Fruit fly (Drosophila melanogaster) whole organism, prepupa: ENCODE data around the gene CG7564.

Experiments
- Blimp-1 ChIP-seq: fragments of 200-800 bp; sonication (Bioruptor generic); optimal IDR thresholded peaks from 3 replicates; lab custom pipeline; 2017; ENCODE audit warnings: missing biosample characterization, missing genetic modification characterization, mild to moderate bottlenecking, moderate library complexity, missing genetic modification reagents
- CG10669 ChIP-seq: fragments of 200-800 bp; sonication (Bioruptor generic); optimal IDR thresholded peaks from 3 replicates; lab custom pipeline; 2018; ENCODE audit warnings: missing biosample characterization, mild to moderate bottlenecking, missing genetic modification characterization, moderate library complexity
- CG11762 ChIP-seq: fragments of 200-800 bp; sonication (Bioruptor generic); optimal IDR thresholded peaks from 3 replicates; lab custom pipeline; 2016; ENCODE audit warnings: missing biosample characterization, missing genetic modification characterization; ENCODE audit not compliant: insufficient read depth
- CG11902 ChIP-seq: fragments of 200-800 bp; sonication (Bioruptor generic); optimal IDR thresholded peaks from 3 replicates; lab custom pipeline; 2016; ENCODE audit warnings: missing biosample characterization, missing genetic modification characterization
- CG15336 ChIP-seq: fragments of 200-800 bp; sonication (Bioruptor generic); IDR thresholded peaks from 2 replicates; pipeline ENCODE4 v1.3.6; 2022; ENCODE audit warnings: missing biosample characterization, missing genetic modification characterization
- CG1621 ChIP-seq: fragments of 200-800 bp; sonication (Bioruptor generic); optimal IDR thresholded peaks from 3 replicates; lab custom pipeline; 2018; ENCODE audit warnings: missing biosample characterization, mild to moderate bottlenecking, missing genetic modification characterization
- CG16779 ChIP-seq: fragments of 200-800 bp; sonication (Bioruptor generic); optimal IDR thresholded peaks from 3 replicates; lab custom pipeline; 2017; ENCODE audit warnings: missing biosample characterization, mild to moderate bottlenecking, missing genetic modification characterization
- CG3032 ChIP-seq: fragments of 200-800 bp; optimal IDR thresholded peaks from 2 replicates; lab custom pipeline; 2019; ENCODE audit warnings: missing biosample characterization, mild to moderate bottlenecking, missing genetic modification characterization, moderate library complexity
- CG31627 ChIP-seq: fragments of 200-800 bp; sonication (Bioruptor generic); optimal IDR thresholded peaks from 3 replicates; lab custom pipeline; 2016; ENCODE audit warnings: missing biosample characterization, missing genetic modification characterization
- CG32006 ChIP-seq: fragments of 200-800 bp; sonication (Bioruptor generic); optimal IDR thresholded peaks from 3 replicates; lab custom pipeline; 2017; ENCODE audit warnings: missing biosample characterization, mild to moderate bottlenecking, missing genetic modification characterization
- CG34406 ChIP-seq: fragments of 200-800 bp; sonication (Bioruptor generic); optimal IDR thresholded peaks from 3 replicates; lab custom pipeline; 2016; ENCODE audit warnings: missing biosample characterization, missing genetic modification characterization
- CG3919 ChIP-seq: fragments of 200-800 bp; sonication (Bioruptor generic); optimal IDR thresholded peaks from 3 replicates; lab custom pipeline; 2016; ENCODE audit warnings: missing biosample characterization, missing genetic modification characterization
- CG4318 ChIP-seq: fragments of 200-800 bp; sonication (Bioruptor generic); optimal IDR thresholded peaks from 3 replicates; lab custom pipeline; 2017; ENCODE audit warnings: missing biosample characterization, mild to moderate bottlenecking, missing genetic modification characterization
- CG6163 ChIP-seq: fragments of 200-800 bp; sonication (Bioruptor generic); IDR thresholded peaks from 3 replicates; pipeline ENCODE4 v1.3.6; 2022; ENCODE audit warnings: missing biosample characterization, missing genetic modification characterization
- CG6276 ChIP-seq: fragments of 200-800 bp; sonication (Bioruptor generic); optimal IDR thresholded peaks from 2 replicates; lab custom pipeline; 2017; ENCODE audit warnings: missing biosample characterization, mild to moderate bottlenecking, missing genetic modification characterization
- CG6792 ChIP-seq: fragments of 200-800 bp; sonication (Bioruptor generic); optimal IDR thresholded peaks from 3 replicates; lab custom pipeline; 2016; ENCODE audit warnings: missing biosample characterization, missing genetic modification characterization
- CG6808 ChIP-seq: fragments of 200-800 bp; sonication (Bioruptor generic); optimal IDR thresholded peaks from 3 replicates; lab custom pipeline; 2017; ENCODE audit warnings: missing biosample characterization, missing genetic modification characterization, mild to moderate bottlenecking, moderate library complexity, missing genetic modification reagents
- CG6854 ChIP-seq: fragments of 200-800 bp; sonication (Bioruptor generic); optimal IDR thresholded peaks from 2 replicates; lab custom pipeline; 2017; ENCODE audit warnings: missing biosample characterization, mild to moderate bottlenecking, missing genetic modification characterization
- CG7368 ChIP-seq: fragments of 200-800 bp; sonication (Bioruptor generic); optimal IDR thresholded peaks from 3 replicates; lab custom pipeline; 2016; ENCODE audit warnings: missing biosample characterization, missing genetic modification characterization
- CG8119 ChIP-seq: fragments of 200-800 bp; sonication (Bioruptor generic); IDR thresholded peaks from 3 replicates; pipeline ENCODE4 v1.3.6; 2022; ENCODE audit warnings: missing biosample characterization, missing genetic modification characterization
- CG8319 ChIP-seq: fragments of 200-800 bp; sonication (Bioruptor generic); optimal IDR thresholded peaks from 3 replicates; lab custom pipeline; 2016; ENCODE audit warnings: missing biosample characterization, missing genetic modification characterization
- CG9139 ChIP-seq: fragments of 200-800 bp; sonication (Bioruptor generic); optimal IDR thresholded peaks from 3 replicates; lab custom pipeline; 2017; ENCODE audit warnings: missing biosample characterization, mild to moderate bottlenecking, missing genetic modification characterization
- Eip75B ChIP-seq: fragments of 200-800 bp; sonication (Bioruptor generic); optimal IDR thresholded peaks from 3 replicates; lab custom pipeline; 2016; ENCODE audit warnings: missing biosample characterization, missing genetic modification characterization
- Eip78C ChIP-seq: fragments of 200-800 bp; sonication (Bioruptor generic); peaks from one replicate; lab custom pipeline; 2016; ENCODE audit warnings: missing biosample characterization, missing genetic modification characterization
- Ets21C ChIP-seq: fragments of 200-800 bp; sonication (Bioruptor generic); optimal IDR thresholded peaks from 3 replicates; lab custom pipeline; 2016; ENCODE audit warnings: missing biosample characterization, missing genetic modification characterization
- Ets96B ChIP-seq: fragments of 200-800 bp; optimal IDR thresholded peaks from 2 replicates; lab custom pipeline; 2019; ENCODE audit warnings: missing biosample characterization, mild to moderate bottlenecking, missing genetic modification characterization, moderate library complexity
- Gug ChIP-seq: fragments of 200-800 bp; sonication (Bioruptor generic); IDR thresholded peaks from 2 replicates; pipeline ENCODE4 v1.3.6; 2022; ENCODE audit warnings: missing biosample characterization, missing genetic modification characterization
- Hr38 ChIP-seq: sonication (Bioruptor generic); optimal IDR thresholded peaks from 2 replicates; lab custom pipeline; 2016; ENCODE audit warnings: missing biosample characterization, missing genetic modification characterization
- Hr4 ChIP-seq: fragments of 200-800 bp; sonication (Bioruptor generic); optimal IDR thresholded peaks from 3 replicates; lab custom pipeline; 2016; ENCODE audit warnings: missing biosample characterization, missing genetic modification characterization
- Lpt ChIP-seq: fragments of 200-800 bp; sonication (Bioruptor generic); optimal IDR thresholded peaks from 3 replicates; lab custom pipeline; 2016; ENCODE audit warnings: missing biosample characterization, missing genetic modification characterization
- Met ChIP-seq: fragments of 200-800 bp; sonication (Bioruptor generic); optimal IDR thresholded peaks from 3 replicates; lab custom pipeline; 2016; ENCODE audit warnings: missing biosample characterization, missing genetic modification characterization
- OdsH ChIP-seq: fragments of 200-800 bp; sonication (Bioruptor generic); optimal IDR thresholded peaks from 3 replicates; lab custom pipeline; 2016; ENCODE audit warnings: missing biosample characterization, missing genetic modification characterization
- Smox ChIP-seq: fragments of 200-800 bp; sonication (Bioruptor generic); optimal IDR thresholded peaks from 3 replicates; lab custom pipeline; 2016; ENCODE audit warnings: missing biosample characterization, missing genetic modification characterization
- Sox14 ChIP-seq: fragments of 200-800 bp; sonication (Bioruptor generic); optimal IDR thresholded peaks from 3 replicates; lab custom pipeline; 2016; ENCODE audit warnings: missing biosample characterization, missing genetic modification characterization
- Sox15 ChIP-seq: fragments of 200-800 bp; sonication (Bioruptor generic); optimal IDR thresholded peaks from 3 replicates; lab custom pipeline; 2016; ENCODE audit warnings: missing biosample characterization, missing genetic modification characterization
- achi ChIP-seq: fragments of 200-800 bp; sonication (Bioruptor generic); optimal IDR thresholded peaks from 3 replicates; lab custom pipeline; 2016; ENCODE audit warnings: missing biosample characterization, missing genetic modification characterization
- cyc ChIP-seq: fragments of 200-800 bp; sonication (Bioruptor generic); optimal IDR thresholded peaks from 3 replicates; lab custom pipeline; 2016; ENCODE audit warnings: missing biosample characterization, missing genetic modification characterization
- dsx ChIP-seq: fragments of 200-800 bp; optimal IDR thresholded peaks from 3 replicates; lab custom pipeline; 2019; ENCODE audit warnings: missing biosample characterization, mild to moderate bottlenecking, missing genetic modification characterization, moderate library complexity; ENCODE audit not compliant: poor library complexity, severe bottlenecking
- eg ChIP-seq: fragments of 200-800 bp; sonication (Bioruptor generic); IDR thresholded peaks from 3 replicates; pipeline ENCODE4 v1.3.6; 2022; ENCODE audit warnings: missing biosample characterization, missing genetic modification characterization
- esn ChIP-seq: fragments of 200-800 bp; sonication (Bioruptor generic); optimal IDR thresholded peaks from 2 replicates; lab custom pipeline; 2016; ENCODE audit warnings: missing biosample characterization, mild to moderate bottlenecking, missing genetic modification characterization, moderate library complexity
- fd59A ChIP-seq: fragments of 200-800 bp; sonication (Bioruptor generic); optimal IDR thresholded peaks from 2 replicates; lab custom pipeline; 2017; ENCODE audit warnings: missing biosample characterization, mild to moderate bottlenecking, missing genetic modification characterization, missing genetic modification reagents
- fd85E ChIP-seq: fragments of 200-800 bp; sonication (Bioruptor generic); optimal IDR thresholded peaks from 3 replicates; lab custom pipeline; 2016; ENCODE audit warnings: missing biosample characterization, missing genetic modification characterization
- fkh ChIP-seq: fragments of 200-800 bp; sonication (Bioruptor generic); optimal IDR thresholded peaks from 3 replicates; lab custom pipeline; 2017; ENCODE audit warnings: missing biosample characterization, mild to moderate bottlenecking, missing genetic modification characterization, moderate library complexity
- lz ChIP-seq: fragments of 200-800 bp; sonication (Bioruptor generic); optimal IDR thresholded peaks from 3 replicates; lab custom pipeline; 2016; ENCODE audit warnings: missing biosample characterization, missing genetic modification characterization
- net ChIP-seq: fragments of 200-800 bp; sonication (Bioruptor generic); optimal IDR thresholded peaks from 3 replicates; lab custom pipeline; 2016; ENCODE audit warnings: missing biosample characterization, missing genetic modification characterization
- pdm3 ChIP-seq: fragments of 200-800 bp; sonication (Bioruptor generic); optimal IDR thresholded peaks from 3 replicates; lab custom pipeline; 2016; ENCODE audit warnings: missing biosample characterization, missing genetic modification characterization
- spab ChIP-seq: fragments of 200-800 bp; sonication (Bioruptor generic); optimal IDR thresholded peaks from 2 replicates; lab custom pipeline; 2017; ENCODE audit warnings: missing biosample characterization, mild to moderate bottlenecking, missing genetic modification characterization, missing genetic modification reagents
- ss ChIP-seq, 2 experiments: fragments of 200-800 bp; sonication (Bioruptor generic); optimal IDR thresholded peaks; 2 replicates in 1 of 2; 3 replicates in 1 of 2; lab custom pipeline; 2017 to 2018; ENCODE audit warnings: mild to moderate bottlenecking in 2 of 2, missing biosample characterization in 2 of 2, missing genetic modification characterization in 2 of 2, moderate library complexity in 1 of 2
- svp ChIP-seq: fragments of 200-800 bp; sonication (Bioruptor generic); peaks from one replicate; lab custom pipeline; 2016; ENCODE audit warnings: missing biosample characterization, missing genetic modification characterization
- topi ChIP-seq: fragments of 200-800 bp; sonication (Bioruptor generic); optimal IDR thresholded peaks from 3 replicates; lab custom pipeline; 2016; ENCODE audit warnings: missing biosample characterization, missing genetic modification characterization
- vri ChIP-seq: fragments of 200-800 bp; sonication (Bioruptor generic); optimal IDR thresholded peaks from 3 replicates; lab custom pipeline; 2016; ENCODE audit warnings: missing biosample characterization, mild to moderate bottlenecking, missing genetic modification characterization

CG7564 gene

DNA sequence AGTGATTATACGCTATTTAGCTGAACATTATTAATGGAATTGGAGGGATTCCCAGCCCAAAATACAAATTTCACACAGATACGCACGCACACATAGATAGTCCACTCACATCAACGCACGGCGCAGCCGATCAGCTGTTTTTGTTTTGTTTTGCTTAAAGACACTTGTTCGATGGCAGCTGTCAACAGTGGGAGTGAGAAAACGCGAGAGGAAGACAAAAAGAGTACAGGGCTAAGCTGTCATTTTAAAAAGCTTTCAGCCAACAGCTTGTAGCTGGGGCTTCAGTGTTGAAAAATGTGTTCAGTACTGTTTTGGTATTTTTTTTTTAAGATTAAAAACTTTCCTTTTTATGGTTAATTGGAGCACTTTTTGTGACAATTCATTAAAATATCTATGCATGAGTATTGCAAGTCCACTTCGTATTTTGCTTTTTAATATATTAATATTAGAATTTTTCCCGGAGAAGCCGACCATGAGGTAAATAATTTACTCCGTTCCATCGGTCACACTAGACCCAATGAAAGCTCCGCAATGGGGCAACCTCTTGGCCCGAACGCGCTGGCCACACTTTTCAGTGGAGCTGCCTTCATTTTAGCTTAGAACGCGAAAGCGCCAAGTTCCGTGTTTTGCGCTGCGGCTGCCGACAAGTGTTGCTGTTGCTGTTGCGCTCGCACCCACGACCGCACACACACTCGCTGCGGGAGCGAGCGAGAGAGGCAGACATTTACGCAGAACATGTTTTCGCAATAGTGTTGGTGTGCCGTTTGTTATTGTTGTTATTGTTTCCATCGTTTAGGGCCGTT, 19.0 kb downstream of the CG7564 start:
- TF ChIP-seq Smox (GFP tag; lab: Kevin White, UChicago) (peak; percentile 65), CG7368 (no peak), Blimp-1 (GFP tag; lab: Kevin White, UChicago) (no peak), CG1621 (tag; lab: Kevin White, UChicago) (peak; percentile 54), Eip78C (GFP tag; lab: Kevin White, UChicago) (peak; percentile 91), fkh (GFP tag; lab: Kevin White, UChicago) (peak; percentile 71), CG6792 (GFP tag; lab: Kevin White, UChicago) (peak; percentile 41), Sox15 (GFP tag; lab: Kevin White, UChicago) (no peak), CG32006 (GFP tag; lab: Kevin White, UChicago) (peak; percentile 50), esn (GFP tag; lab: Kevin White, UChicago) (peak; percentile 76), ss (GFP tag; optimal IDR thresholded peaks at IDR 0.05; lab: Kevin White, UChicago) (no peak), dsx (GFP tag; lab: Kevin White, UChicago) (peak; percentile 61), CG11762 (GFP tag; lab: Kevin White, UChicago) (peak; percentile 20), pdm3 (GFP tag; lab: Kevin White, UChicago) (no peak), CG34406 (GFP tag; lab: Kevin White, UChicago) (peak; percentile 42), Gug (GFP tag; lab: Robert Waterston, UW) (no peak), CG3919 (GFP tag; lab: Kevin White, UChicago) (peak; percentile 35), CG16779 (tag; lab: Kevin White, UChicago) (peak; percentile 55), spab (GFP tag; lab: Kevin White, UChicago) (no peak), Met (GFP tag; lab: Kevin White, UChicago) (peak; percentile 56), Eip75B (GFP tag; lab: Kevin White, UChicago) (peak; percentile 57), CG8319 (no peak), CG11902 (no peak), CG8119 (GFP tag; lab: Robert Waterston, UW) (no peak), CG6808 (GFP tag; lab: Kevin White, UChicago) (no peak), achi (GFP tag; lab: Kevin White, UChicago) (peak; percentile 99), OdsH (peak; percentile 70), eg (GFP tag; lab: Robert Waterston, UW) (peak; percentile 65), net (GFP tag; lab: Kevin White, UChicago) (no peak), topi (GFP tag; lab: Kevin White, UChicago) (peak; percentile 59), Sox14 (GFP tag; lab: Kevin White, UChicago) (peak; percentile 57), vri (GFP tag; lab: Kevin White, UChicago) (peak; percentile 17), lz (peak; percentile 58), CG4318 (GFP tag; lab: Kevin White, UChicago) (no peak), fd85E (GFP tag; lab: Kevin White, UChicago) (peak; percentile 42), Ets21C (GFP tag; lab: Kevin White, UChicago) (peak; percentile 43), CG31627 (GFP tag; lab: Kevin White, UChicago) (peak; percentile 66), Lpt (peak; percentile 24), CG6854 (no peak), fd59A (GFP tag; lab: Kevin White, UChicago) (no peak), CG15336 (no peak; the same call in 1 of the 2 replicates), CG10669 (GFP tag; lab: Kevin White, UChicago) (peak; percentile 11), Hr4 (GFP tag; lab: Kevin White, UChicago) (peak; percentile 29), CG3032 (peak; percentile 40), CG6163 (GFP tag; lab: Robert Waterston, UW) (peak; percentile 46), CG9139 (GFP tag; lab: Kevin White, UChicago) (peak; percentile 20), Ets96B (tag; lab: Kevin White, UChicago) (peak; percentile 28), CG6276 (GFP tag; lab: Kevin White, UChicago) (no peak), cyc (GFP tag; lab: Kevin White, UChicago) (peak; percentile 50), svp (GFP tag; lab: Kevin White, UChicago) (peak; percentile 91), Hr38 (no peak)
